Worm (Caenorhabditis elegans) whole organism, L3 larva: ENCODE data around the gene Y49F6B.13.
A peak's percentile ranks its signal among the peaks of the same experiment; 100 is the strongest.

Experiments used
- R02D3.7 ChIP-seq: fragments of 150-350 bp; optimal IDR thresholded peaks from 2 replicates; lab custom pipeline; 2014; ENCODE audit warnings: missing biosample characterization, missing genetic modification characterization
- ZK546.5 ChIP-seq: sonication (generic microtip); optimal IDR thresholded peaks from 2 replicates; lab custom pipeline; 2017; ENCODE audit warnings: missing biosample characterization, missing genetic modification characterization
- ceh-16 ChIP-seq: sonication (generic microtip); optimal IDR thresholded peaks from 2 replicates; lab custom pipeline; 2017; ENCODE audit warnings: missing biosample characterization, missing genetic modification characterization
- ceh-9 ChIP-seq: sonication (generic microtip); optimal IDR thresholded peaks from 2 replicates; lab custom pipeline; 2018; ENCODE audit warnings: missing biosample characterization, missing genetic modification characterization
- elt-1 ChIP-seq: fragments of 150-350 bp; optimal IDR thresholded peaks from 2 replicates; lab custom pipeline; 2014; ENCODE audit warnings: missing biosample characterization, missing genetic modification characterization
- elt-2 ChIP-seq: sonication (generic microtip); optimal IDR thresholded peaks from 2 replicates; lab custom pipeline; 2016; ENCODE audit warnings: missing genetic modification reagents, mild to moderate bottlenecking, missing genetic modification characterization, missing compliant biosample characterization
- elt-3 ChIP-seq, 3 experiments: fragments of 150-350 bp in 1 of 3; sonication (generic microtip) in 2 of 3; optimal IDR thresholded peaks; 2 replicates in 2 of 3; 4 replicates in 1 of 3; lab custom pipeline; 2014 to 2017; ENCODE audit warnings: missing biosample characterization in 3 of 3, missing genetic modification characterization in 3 of 3
- fkh-10 ChIP-seq: sonication (generic microtip); optimal IDR thresholded peaks from 2 replicates; lab custom pipeline; 2017; ENCODE audit warnings: missing biosample characterization, missing genetic modification reagents, missing genetic modification characterization
- fos-1 ChIP-seq: fragments of 150-350 bp; optimal IDR thresholded peaks from 2 replicates; lab custom pipeline; 2014; ENCODE audit warnings: missing biosample characterization, missing genetic modification characterization
- hmg-11 ChIP-seq: sonication (generic microtip); optimal IDR thresholded peaks from 2 replicates; lab custom pipeline; 2016; ENCODE audit warnings: missing genetic modification characterization, missing compliant biosample characterization
- jun-1 ChIP-seq: fragments of 150-350 bp; optimal IDR thresholded peaks from 2 replicates; lab custom pipeline; 2014; ENCODE audit warnings: missing biosample characterization, missing genetic modification reagents, missing genetic modification characterization
- lin-15B ChIP-seq: fragments of 150-350 bp; optimal IDR thresholded peaks from 2 replicates; lab custom pipeline; 2014; ENCODE audit warnings: missing biosample characterization, missing genetic modification characterization
- lin-39 ChIP-seq: fragments of 150-350 bp; optimal IDR thresholded peaks from 2 replicates; lab custom pipeline; 2018; ENCODE audit warnings: missing biosample characterization, missing genetic modification reagents, missing genetic modification characterization
- lsy-12 ChIP-seq: sonication (generic microtip); optimal IDR thresholded peaks from 2 replicates; lab custom pipeline; 2016; ENCODE audit warnings: mild to moderate bottlenecking, missing genetic modification characterization, missing compliant biosample characterization
- nfya-1 ChIP-seq: sonication (generic microtip); optimal IDR thresholded peaks from 2 replicates; lab custom pipeline; 2017; ENCODE audit warnings: missing genetic modification characterization, mild to moderate bottlenecking, missing compliant biosample characterization, antibody characterized with exemption, moderate library complexity; ENCODE audit not compliant: insufficient read depth
- nhr-11 ChIP-seq: fragments of 150-350 bp; optimal IDR thresholded peaks from 2 replicates; lab custom pipeline; 2014; ENCODE audit warnings: missing biosample characterization, missing genetic modification characterization
- nhr-12 ChIP-seq: fragments of 150-350 bp; optimal IDR thresholded peaks from 2 replicates; lab custom pipeline; 2014; ENCODE audit warnings: missing biosample characterization, missing genetic modification characterization
- nhr-25 ChIP-seq: sonication (generic microtip); optimal IDR thresholded peaks from 2 replicates; lab custom pipeline; 2017; ENCODE audit warnings: missing biosample characterization, missing genetic modification characterization
- nhr-28 ChIP-seq: fragments of 150-350 bp; optimal IDR thresholded peaks from 2 replicates; lab custom pipeline; 2014; ENCODE audit warnings: missing biosample characterization, missing genetic modification characterization
- nhr-67 ChIP-seq: fragments of 150-350 bp; optimal IDR thresholded peaks from 2 replicates; lab custom pipeline; 2014; ENCODE audit warnings: missing biosample characterization, missing genetic modification characterization
- nhr-76 ChIP-seq: fragments of 150-350 bp; sonication (generic microtip); optimal IDR thresholded peaks from 5 replicates; lab custom pipeline; 2014; ENCODE audit warnings: missing biosample characterization, missing genetic modification characterization
- nhr-77 ChIP-seq: fragments of 150-350 bp; optimal IDR thresholded peaks from 2 replicates; lab custom pipeline; 2014; ENCODE audit warnings: missing biosample characterization, missing genetic modification characterization
- sea-2 ChIP-seq: fragments of 150-350 bp; sonication (generic microtip); optimal IDR thresholded peaks from 4 replicates; lab custom pipeline; 2014; ENCODE audit warnings: missing biosample characterization, missing genetic modification reagents, missing genetic modification characterization
- snpc-4 ChIP-seq: fragments of 150-350 bp; optimal IDR thresholded peaks from 2 replicates; lab custom pipeline; 2014; ENCODE audit warnings: missing biosample characterization, missing genetic modification characterization
- unc-39 ChIP-seq: sonication (generic microtip); optimal IDR thresholded peaks from 4 replicates; lab custom pipeline; 2017; ENCODE audit warnings: missing biosample characterization, missing genetic modification characterization
- ztf-11 ChIP-seq: fragments of 150-350 bp; optimal IDR thresholded peaks from 2 replicates; lab custom pipeline; 2014; ENCODE audit warnings: missing biosample characterization, missing genetic modification characterization

Gene Y49F6B.13

ce11 chrII:3429400-3429799, 42.1 kb downstream of the Y49F6B.13 start, which contains the start of gene C16C8.18:
C16C8.18 (plus strand) TSS chrII:3429700.
- TF ChIP-seq nhr-25 (no peak), elt-1 (tag; lab: Kevin White, UChicago) (no peak), ZK546.5 (tag; lab: Kevin White, UChicago) (no peak), R02D3.7 (tag; lab: Kevin White, UChicago) (no peak), elt-3 (tag; optimal IDR thresholded peaks at IDR 0.05; lab: Kevin White, UChicago) (no peak), hmg-11 (no peak), ztf-11 (tag; lab: Kevin White, UChicago) (no peak), unc-39 (tag; lab: Kevin White, UChicago) (no peak)
- TF ChIP-seq, all 47 proteins: peak for 0

- TF ChIP-seq jun-1 (tag; lab: Kevin White, UChicago) (no peak), nhr-12 (no peak), elt-1 (tag; lab: Kevin White, UChicago) (no peak), hmg-11 (peak; percentile 66), nhr-28 (tag; lab: Kevin White, UChicago) (no peak), lsy-12 (no peak), sea-2 (peak; percentile 20), nhr-67 (tag; lab: Kevin White, UChicago) (no peak), elt-2 (tag; lab: Kevin White, UChicago) (no peak), nfya-1 (tag; lab: Kevin White, UChicago) (peak; percentile 60), snpc-4 (tag; lab: Kevin White, UChicago) (peak; percentile 19), fkh-10 (peak; percentile 3), lin-15B (tag; lab: Kevin White, UChicago) (no peak), ztf-11 (tag; lab: Kevin White, UChicago) (no peak), lin-39 (tag; lab: Kevin White, UChicago) (peak; percentile 72)
- TF ChIP-seq, all 47 proteins: peak for 6
Measured at ce11 chrII:3428158-3428704, 43.3 kb downstream of the Y49F6B.13 start.

ce11 chrII:3425433-3425832, 46.1 kb downstream of the Y49F6B.13 start, which contains the start of gene nep-11:
nep-11 (minus strand) TSS chrII:3425533.
- TF ChIP-seq lin-39 (tag; lab: Kevin White, UChicago) (no peak), jun-1 (tag; lab: Kevin White, UChicago) (no peak), ceh-9 (tag; lab: Kevin White, UChicago) (no peak)

ce11 chrII:3422938-3423337, 48.6 kb downstream of the Y49F6B.13 start:
- no peak for TF ChIP-seq fos-1 (tag; lab: Kevin White, UChicago)
- TF ChIP-seq nhr-77 (tag; lab: Kevin White, UChicago), result no peak
- no peak for TF ChIP-seq ceh-9 (tag; lab: Kevin White, UChicago)
- no peak for TF ChIP-seq ceh-16 (tag; lab: Kevin White, UChicago)
- no peak for TF ChIP-seq snpc-4 (tag; lab: Kevin White, UChicago)
- no peak for TF ChIP-seq nhr-76 (tag; lab: Kevin White, UChicago)
- no peak for TF ChIP-seq nhr-11 (tag; lab: Kevin White, UChicago)
